Fruit fly (Drosophila melanogaster): ENCODE results near the gene CG14050.

dm6 chrX:2275249-2275872 is 50.7 kb downstream of the CG14050 start, which contains the start of gene Vml:
- TF ChIP-seq CG4730 (GFP tag; IDR thresholded peaks at IDR 0.05) = no peak
- TF ChIP-seq CG14441 (GFP tag; IDR thresholded peaks at IDR 0.05) = no peak
- TF ChIP-seq CG42726 (GFP tag; IDR thresholded peaks at IDR 0.05; ENCODE audit: partially characterized antibody) = no peak
- no peak for TF ChIP-seq CG10654 (GFP tag; optimal IDR thresholded peaks at IDR 0.05)
- TF ChIP-seq E2f2 (GFP tag; IDR thresholded peaks at IDR 0.05) = no peak
